Fruit fly (Drosophila melanogaster): ENCODE results near the gene Usp32.

The Usp32 gene

dm6 chr3L:19833227-19833626, 37.7 kb upstream of the Usp32 start:
- no peak for TF ChIP-seq CkIIα-i1 (GFP tag; IDR thresholded peaks at IDR 0.05)
- TF ChIP-seq Dek (tag; optimal IDR thresholded peaks at IDR 0.05), result no peak
- TF ChIP-seq CG4360 (GFP tag; IDR thresholded peaks at IDR 0.05), result 0 out of 2 replicates have a peak, but pooled peaks have one; percentile 13
- TF ChIP-seq sim (GFP tag; IDR thresholded peaks at IDR 0.05), result peak; percentile 28; the same call in 1 of the 2 replicates
- no peak for TF ChIP-seq CG12659 (GFP tag; optimal IDR thresholded peaks at IDR 0.05)
- peak; percentile 14 for TF ChIP-seq CG15514 (GFP tag; optimal IDR thresholded peaks at IDR 0.05)
- no peak for TF ChIP-seq CG6813 (GFP tag; optimal IDR thresholded peaks at IDR 0.05)
- no peak for TF ChIP-seq BEAF-32 (GFP tag; optimal IDR thresholded peaks at IDR 0.05)
- peak; percentile 70 for TF ChIP-seq crol (GFP tag; IDR thresholded peaks at IDR 0.05)
- TF ChIP-seq nom (GFP tag; optimal IDR thresholded peaks at IDR 0.05), result peak; percentile 48
- TF ChIP-seq MBD-R2 (GFP tag; IDR thresholded peaks at IDR 0.05), result peak; percentile 28; the same call in 1 of the 2 replicates
- TF ChIP-seq ssp (GFP tag; IDR thresholded peaks at IDR 0.05), result no peak
- TF ChIP-seq Hand (GFP tag; optimal IDR thresholded peaks at IDR 0.05), result no peak
- peak; percentile 98 for TF ChIP-seq onecut (GFP tag; IDR thresholded peaks at IDR 0.05)
- TF ChIP-seq CG5245 (GFP tag; optimal IDR thresholded peaks at IDR 0.05), result no peak
- TF ChIP-seq Vsx1 (GFP tag; optimal IDR thresholded peaks at IDR 0.05), result no peak
- TF ChIP-seq pfk (GFP tag; optimal IDR thresholded peaks at IDR 0.05), result peak; percentile 16
- TF ChIP-seq psq (GFP tag; optimal IDR thresholded peaks at IDR 0.05), result peak; percentile 36
- TF ChIP-seq CG4404 (GFP tag; IDR thresholded peaks at IDR 0.05), result no peak
- TF ChIP-seq crp (GFP tag; optimal IDR thresholded peaks at IDR 0.05), result peak in 1 of 2 experiments; percentile 17
- TF ChIP-seq grau (tag; optimal IDR thresholded peaks at IDR 0.05), result peak; percentile 66
- peak; percentile 81 for TF ChIP-seq sr (GFP tag; IDR thresholded peaks at IDR 0.05)
- no peak for TF ChIP-seq CG18764 (GFP tag; optimal IDR thresholded peaks at IDR 0.05)
- TF ChIP-seq cg (GFP tag; optimal IDR thresholded peaks at IDR 0.05), result peak; percentile 42
- TF ChIP-seq Med (GFP tag), result peak; percentile 60
- peak; percentile 62 to 70 for TF ChIP-seq Trl (optimal IDR thresholded peaks at IDR 0.05)
- no peak for TF ChIP-seq Trl (GFP tag; optimal IDR thresholded peaks at IDR 0.05)
- no peak for TF ChIP-seq NC2β (GFP tag; optimal IDR thresholded peaks at IDR 0.05)

- no peak for TF ChIP-seq abd-A (tag; optimal IDR thresholded peaks at IDR 0.05)
- no peak for TF ChIP-seq sim (GFP tag; IDR thresholded peaks at IDR 0.05)
- TF ChIP-seq knrl (GFP tag; IDR thresholded peaks at IDR 0.05; ENCODE audit: partially characterized antibody), result peak; percentile 73
- no peak for TF ChIP-seq pros (GFP tag; optimal IDR thresholded peaks at IDR 0.05)
- TF ChIP-seq CG12219 (GFP tag; optimal IDR thresholded peaks at IDR 0.05), result peak; percentile 18
- no peak for TF ChIP-seq CG8944 (GFP tag; optimal IDR thresholded peaks at IDR 0.05)
- TF ChIP-seq nmo (GFP tag; optimal IDR thresholded peaks at IDR 0.05), result peak; percentile 69
- no peak for TF ChIP-seq br (optimal IDR thresholded peaks at IDR 0.05)
- peak; percentile 94 for TF ChIP-seq HLHmδ (GFP tag; optimal IDR thresholded peaks at IDR 0.05)
- peak; percentile 44 for TF ChIP-seq CG4424 (GFP tag; optimal IDR thresholded peaks at IDR 0.05)
- TF ChIP-seq Optix (GFP tag; IDR thresholded peaks at IDR 0.05), result no peak
- TF ChIP-seq slp2 (GFP tag; optimal IDR thresholded peaks at IDR 0.05), result no peak
- TF ChIP-seq Blimp-1 (GFP tag; optimal IDR thresholded peaks at IDR 0.05), result no peak
- TF ChIP-seq Vsx1 (GFP tag; optimal IDR thresholded peaks at IDR 0.05), result no peak
- no peak for TF ChIP-seq peb (GFP tag; IDR thresholded peaks at IDR 0.05)
- no peak for TF ChIP-seq H15 (GFP tag; IDR thresholded peaks at IDR 0.05)
- peak; percentile 10; the same call in 1 of the 2 replicates for TF ChIP-seq Xrp1 (GFP tag; IDR thresholded peaks at IDR 0.05)
- no peak for TF ChIP-seq CG12299 (tag; optimal IDR thresholded peaks at IDR 0.05)
- TF ChIP-seq CG7372 (GFP tag; IDR thresholded peaks at IDR 0.05), result no peak
- TF ChIP-seq HmgZ (tag; optimal IDR thresholded peaks at IDR 0.05), result peak; percentile 43
- TF ChIP-seq CG3847 (GFP tag; IDR thresholded peaks at IDR 0.05), result peak; percentile 51; the same call in 1 of the 2 replicates
- TF ChIP-seq CG8290 (GFP tag; optimal IDR thresholded peaks at IDR 0.05), result no peak
- TF ChIP-seq CG8290 (tag; optimal IDR thresholded peaks at IDR 0.05), result no peak
- no peak for TF ChIP-seq CG31365 (tag; optimal IDR thresholded peaks at IDR 0.05)
- TF ChIP-seq Antp (GFP tag; optimal IDR thresholded peaks at IDR 0.05), result peak; percentile 48
- TF ChIP-seq CG5245 (GFP tag; optimal IDR thresholded peaks at IDR 0.05), result peak; percentile 31
Observed at dm6 chr3L:19834143-19834794, 36.7 kb upstream of the Usp32 start, which contains the start of the genes trc and CG32221. trc (minus strand) TSS chr3L:19834304. CG32221 (plus strand) TSS chr3L:19834670.

All from whole organism, embryonic.